Worm (Caenorhabditis elegans) whole organism, early embryonic: ENCODE measurements around the gene zig-10.

Source experiments
- B0310.2 ChIP-seq: sonication (generic microtip); optimal IDR thresholded peaks from 2 replicates; lab custom pipeline; 2016; ENCODE audit warnings: mild to moderate bottlenecking, missing genetic modification characterization, missing compliant biosample characterization
- F13C5.2 ChIP-seq: sonication (generic microtip); optimal IDR thresholded peaks from 2 replicates; lab custom pipeline; 2017; ENCODE audit warnings: mild to moderate bottlenecking, missing genetic modification characterization, inconsistent platforms, missing compliant biosample characterization
- aly-1 ChIP-seq: sonication (generic microtip); optimal IDR thresholded peaks from 2 replicates; lab custom pipeline; 2016; ENCODE audit warnings: missing genetic modification characterization, missing compliant biosample characterization
- ama-1 ChIP-seq: fragments of 150-350 bp; optimal IDR thresholded peaks from 2 replicates; lab custom pipeline; 2014
- ceh-13 ChIP-seq: fragments of 200-800 bp; sonication (Bioruptor generic); optimal IDR thresholded peaks from 2 replicates; lab custom pipeline; 2018; ENCODE audit warnings: mild to moderate bottlenecking, missing genetic modification characterization, missing compliant biosample characterization
- ceh-36 ChIP-seq: sonication (generic microtip); optimal IDR thresholded peaks from 2 replicates; lab custom pipeline; 2016; ENCODE audit warnings: missing genetic modification characterization, inconsistent platforms, missing compliant biosample characterization
- ets-7 ChIP-seq: sonication (generic microtip); optimal IDR thresholded peaks from 2 replicates; lab custom pipeline; 2016; ENCODE audit warnings: missing genotype, missing genetic modification characterization, missing compliant biosample characterization
- flt-1 ChIP-seq: fragments of 200-800 bp; sonication (Bioruptor generic); IDR thresholded peaks from 2 replicates; pipeline ENCODE4 v1.3.6; 2022; ENCODE audit warnings: missing genetic modification characterization, missing compliant biosample characterization
- hmbx-1 ChIP-seq: sonication (generic microtip); optimal IDR thresholded peaks from 2 replicates; lab custom pipeline; 2016; ENCODE audit warnings: mild to moderate bottlenecking, missing genetic modification characterization, missing compliant biosample characterization
- hmg-4 ChIP-seq: fragments of 200-800 bp; sonication (Bioruptor generic); optimal IDR thresholded peaks from 2 replicates; lab custom pipeline; 2018; ENCODE audit warnings: mild to moderate bottlenecking, missing genetic modification characterization, missing compliant biosample characterization
- hnd-1 ChIP-seq: sonication (generic microtip); optimal IDR thresholded peaks from 2 replicates; lab custom pipeline; 2016; ENCODE audit warnings: missing genetic modification characterization, missing compliant biosample characterization
- pes-1 ChIP-seq: fragments of 200-800 bp; sonication (Bioruptor generic); IDR thresholded peaks from 2 replicates; pipeline ENCODE4 v1.3.6; 2022; ENCODE audit warnings: missing genetic modification reagents, missing genetic modification characterization, missing compliant biosample characterization
- scrt-1 ChIP-seq: fragments of 200-800 bp; sonication (Bioruptor generic); IDR thresholded peaks from 2 replicates; pipeline ENCODE4 v1.3.6; 2022; ENCODE audit warnings: missing genetic modification characterization, missing compliant biosample characterization
- sea-1 ChIP-seq: fragments of 200-800 bp; sonication (Bioruptor generic); conservative IDR thresholded peaks from 2 replicates; pipeline ENCODE4 v1.3.6; 2022; ENCODE audit warnings: missing genetic modification characterization, missing compliant biosample characterization
- tbx-11 ChIP-seq: fragments of 200-800 bp; sonication (Bioruptor generic); IDR thresholded peaks from 2 replicates; pipeline ENCODE4 v1.3.6; 2022; ENCODE audit warnings: missing genetic modification characterization, missing compliant biosample characterization
- tbx-37 ChIP-seq: fragments of 200-800 bp; sonication (Bioruptor generic); conservative IDR thresholded peaks from 2 replicates; pipeline ENCODE4 v1.3.6; 2022; ENCODE audit warnings: missing genetic modification reagents, missing genetic modification characterization, missing compliant biosample characterization
- tra-4 ChIP-seq: sonication (generic microtip); optimal IDR thresholded peaks from 2 replicates; lab custom pipeline; 2017; ENCODE audit warnings: missing genetic modification characterization, missing compliant biosample characterization

zig-10 gene

ce11 chrII:6417999-6418398 is 19.5 kb downstream of the zig-10 start:
- TF ChIP-seq B0310.2 (tag; lab: Kevin White, UChicago) (no peak), hmbx-1 (tag; lab: Kevin White, UChicago) (no peak), scrt-1 (GFP tag; lab: Robert Waterston, UW) (no peak), ceh-36 (tag; lab: Kevin White, UChicago) (no peak), flt-1 (GFP tag; lab: Robert Waterston, UW) (no peak), ceh-13 (GFP tag; lab: Kevin White, UChicago) (no peak), pes-1 (no peak), ets-7 (no peak), tbx-37 (GFP tag; lab: Robert Waterston, UW) (no peak), ama-1 (no peak), aly-1 (no peak), hmg-4 (GFP tag; lab: Kevin White, UChicago) (no peak), tra-4 (tag; lab: Kevin White, UChicago) (no peak), F13C5.2 (tag; lab: Kevin White, UChicago) (no peak), sea-1 (GFP tag; lab: Robert Waterston, UW) (no peak), hnd-1 (tag; lab: Kevin White, UChicago) (no peak), tbx-11 (GFP tag; lab: Robert Waterston, UW) (no peak)

ce11 chrII:6419163-6419562 is 20.7 kb downstream of the zig-10 start:
- TF ChIP-seq ets-7 (no peak), hmg-4 (GFP tag; lab: Kevin White, UChicago) (no peak), ceh-13 (GFP tag; lab: Kevin White, UChicago) (no peak), aly-1 (no peak), tra-4 (tag; lab: Kevin White, UChicago) (no peak), B0310.2 (tag; lab: Kevin White, UChicago) (no peak), flt-1 (GFP tag; lab: Robert Waterston, UW) (no peak), sea-1 (GFP tag; lab: Robert Waterston, UW) (no peak), pes-1 (no peak), hnd-1 (tag; lab: Kevin White, UChicago) (no peak), hmbx-1 (tag; lab: Kevin White, UChicago) (no peak)

ce11 chrII:6422812-6423211 is 24.3 kb downstream of the zig-10 start, which contains the start of gene K03H9.3:
K03H9.3 (plus strand) TSS chrII:6423112.
- TF ChIP-seq ama-1, result no peak
- no peak for TF ChIP-seq B0310.2 (tag; lab: Kevin White, UChicago)
- no peak for TF ChIP-seq scrt-1 (GFP tag; lab: Robert Waterston, UW)
- TF ChIP-seq pes-1, result no peak
- TF ChIP-seq ets-7, result no peak
- TF ChIP-seq F13C5.2 (tag; lab: Kevin White, UChicago), result no peak
- TF ChIP-seq tbx-11 (GFP tag; lab: Robert Waterston, UW), result no peak
- no peak for TF ChIP-seq aly-1
- no peak for TF ChIP-seq ceh-13 (GFP tag; lab: Kevin White, UChicago)
- no peak for TF ChIP-seq tra-4 (tag; lab: Kevin White, UChicago)
- TF ChIP-seq ceh-36 (tag; lab: Kevin White, UChicago), result no peak

ce11 chrII:6425993-6426392 is 27.5 kb downstream of the zig-10 start, which contains the start of gene col-75:
col-75 (plus strand) TSS chrII:6426293.
- TF ChIP-seq ceh-36 (tag; lab: Kevin White, UChicago) (no peak), aly-1 (no peak), F13C5.2 (tag; lab: Kevin White, UChicago) (no peak)

- TF ChIP-seq ama-1 (no peak), flt-1 (GFP tag; lab: Robert Waterston, UW) (no peak), F13C5.2 (tag; lab: Kevin White, UChicago) (no peak)
These were observed 38.3 kb downstream of the zig-10 start for ce11 chrII:6436845-6437244.

ce11 chrII:6441128-6441527 is 42.6 kb downstream of the zig-10 start, which contains the start of gene cutl-16:
cutl-16 (plus strand) TSS chrII:6441428.
- TF ChIP-seq ets-7 (no peak), B0310.2 (tag; lab: Kevin White, UChicago) (no peak), hmbx-1 (tag; lab: Kevin White, UChicago) (no peak), pes-1 (no peak), tra-4 (tag; lab: Kevin White, UChicago) (no peak), flt-1 (GFP tag; lab: Robert Waterston, UW) (no peak), sea-1 (GFP tag; lab: Robert Waterston, UW) (no peak), hnd-1 (tag; lab: Kevin White, UChicago) (no peak), tbx-11 (GFP tag; lab: Robert Waterston, UW) (no peak), ceh-13 (GFP tag; lab: Kevin White, UChicago) (no peak), ceh-36 (tag; lab: Kevin White, UChicago) (no peak), F13C5.2 (tag; lab: Kevin White, UChicago) (no peak), ama-1 (no peak), hmg-4 (GFP tag; lab: Kevin White, UChicago) (no peak), scrt-1 (GFP tag; lab: Robert Waterston, UW) (no peak), aly-1 (no peak), tbx-37 (GFP tag; lab: Robert Waterston, UW) (no peak)

- TF ChIP-seq tra-4 (tag; lab: Kevin White, UChicago) (no peak), hnd-1 (tag; lab: Kevin White, UChicago) (no peak), hmbx-1 (tag; lab: Kevin White, UChicago) (no peak), scrt-1 (GFP tag; lab: Robert Waterston, UW) (no peak), flt-1 (GFP tag; lab: Robert Waterston, UW) (no peak), ceh-36 (tag; lab: Kevin White, UChicago) (no peak), F13C5.2 (tag; lab: Kevin White, UChicago) (no peak), aly-1 (no peak), pes-1 (no peak), ets-7 (no peak), tbx-11 (GFP tag; lab: Robert Waterston, UW) (no peak), tbx-37 (GFP tag; lab: Robert Waterston, UW) (no peak), ceh-13 (GFP tag; lab: Kevin White, UChicago) (no peak), ama-1 (no peak), hmg-4 (GFP tag; lab: Kevin White, UChicago) (no peak), B0310.2 (tag; lab: Kevin White, UChicago) (no peak), sea-1 (GFP tag; lab: Robert Waterston, UW) (no peak)
These were observed 45.2 kb downstream of the zig-10 start, which contains the start of gene K06A1.2 for ce11 chrII:6443710-6444109. K06A1.2 (plus strand) TSS chrII:6444010.
